Fruit fly (Drosophila melanogaster): ENCODE data around the gene CG7341.

CG7341 gene

dm6 chr3L:18154140-18154539 lies 41.4 kb downstream of the CG7341 start (continued):
- TF ChIP-seq ash1 (GFP tag; optimal IDR thresholded peaks at IDR 0.05) (no peak), Blimp-1 (GFP tag; optimal IDR thresholded peaks at IDR 0.05) (peak; percentile 32), Opbp (GFP tag; IDR thresholded peaks at IDR 0.05; ENCODE audit: partially characterized antibody) (peak; percentile 62; the same call in 2 of the 3 replicates), zen (tag; optimal IDR thresholded peaks at IDR 0.05) (no peak), bab2 (GFP tag; optimal IDR thresholded peaks at IDR 0.05) (no peak), zfh1 (GFP tag; IDR thresholded peaks at IDR 0.05) (peak; percentile 34; the same call in 1 of the 3 replicates), CG17361 (GFP tag; IDR thresholded peaks at IDR 0.05) (no peak), scrt (GFP tag; optimal IDR thresholded peaks at IDR 0.05) (no peak), CG32767 (GFP tag; IDR thresholded peaks at IDR 0.05) (no peak), CG6791 (GFP tag; IDR thresholded peaks at IDR 0.05; ENCODE audit: partially characterized antibody) (peak; percentile 69; the same call in 2 of the 3 replicates), insv (GFP tag; optimal IDR thresholded peaks at IDR 0.05) (no peak), shn (GFP tag; optimal IDR thresholded peaks at IDR 0.05) (no peak), CG7357 (GFP tag; IDR thresholded peaks at IDR 0.05) (no peak), E2f2 (GFP tag; IDR thresholded peaks at IDR 0.05) (no peak), CTCF (GFP tag; optimal IDR thresholded peaks at IDR 0.05) (peak; percentile 47), wek (GFP tag; optimal IDR thresholded peaks at IDR 0.05) (no peak), cwo (GFP tag; optimal IDR thresholded peaks at IDR 0.05) (no peak), ase (GFP tag; IDR thresholded peaks at IDR 0.05) (no peak), sima (GFP tag; optimal IDR thresholded peaks at IDR 0.05) (no peak), run (tag; optimal IDR thresholded peaks at IDR 0.05) (no peak), Antp (GFP tag; optimal IDR thresholded peaks at IDR 0.05) (no peak), tll (GFP tag; optimal IDR thresholded peaks at IDR 0.05) (no peak), CG10366 (GFP tag; IDR thresholded peaks at IDR 0.05) (no peak), sens (GFP tag) (peak; percentile 54), bowl (GFP tag; IDR thresholded peaks at IDR 0.05) (no peak), ato (GFP tag; IDR thresholded peaks at IDR 0.05; ENCODE audit: partially characterized antibody) (peak; percentile 44; the same call in 1 of the 2 replicates), Hr3 (GFP tag; optimal IDR thresholded peaks at IDR 0.05) (no peak), dati (GFP tag; IDR thresholded peaks at IDR 0.05) (no peak), nerfin-2 (GFP tag; IDR thresholded peaks at IDR 0.05; ENCODE audit: partially characterized antibody) (no peak), CG2199 (GFP tag; IDR thresholded peaks at IDR 0.05) (peak; percentile 95), CG10209 (GFP tag; optimal IDR thresholded peaks at IDR 0.05) (no peak), Aef1 (GFP tag; IDR thresholded peaks at IDR 0.05) (no peak), CG4404 (GFP tag; IDR thresholded peaks at IDR 0.05) (no peak), CG15011 (GFP tag; optimal IDR thresholded peaks at IDR 0.05) (no peak), CG31224 (GFP tag; IDR thresholded peaks at IDR 0.05) (no peak), trh (GFP tag; optimal IDR thresholded peaks at IDR 0.05) (no peak), CG17328 (GFP tag; IDR thresholded peaks at IDR 0.05) (no peak), CG9437 (GFP tag; optimal IDR thresholded peaks at IDR 0.05) (no peak), schlank (tag; optimal IDR thresholded peaks at IDR 0.05) (no peak), bbx (GFP tag; IDR thresholded peaks at IDR 0.05; ENCODE audit: partially characterized antibody) (peak; percentile 54), dimm (GFP tag; IDR thresholded peaks at IDR 0.05) (no peak), pan (optimal IDR thresholded peaks at IDR 0.05) (no peak), pan (GFP tag; optimal IDR thresholded peaks at IDR 0.05 in 1 of 2, IDR thresholded peaks at IDR 0.05 in 1 of 2) (peak in 1 of 2 experiments; percentile 31), Neu2 (GFP tag; optimal IDR thresholded peaks at IDR 0.05; ENCODE audit: borderline replicate concordance) (no peak), CG4730 (GFP tag; IDR thresholded peaks at IDR 0.05) (no peak), Rx (GFP tag; IDR thresholded peaks at IDR 0.05) (no peak), ci (GFP tag; IDR thresholded peaks at IDR 0.05) (peak; percentile 68; the same call in 2 of the 3 replicates), CG3847 (GFP tag; IDR thresholded peaks at IDR 0.05) (no peak), amos (GFP tag; IDR thresholded peaks at IDR 0.05; ENCODE audit: partially characterized antibody) (0 out of 2 replicates have a peak, but pooled peaks have one; percentile 15), CG11456 (GFP tag; IDR thresholded peaks at IDR 0.05) (no peak), Bgb (GFP tag; IDR thresholded peaks at IDR 0.05; ENCODE audit: partially characterized antibody) (no peak), CG34376 (GFP tag; optimal IDR thresholded peaks at IDR 0.05) (no peak)

Measured in whole organism, embryonic.